In the genomic region with DNA sequence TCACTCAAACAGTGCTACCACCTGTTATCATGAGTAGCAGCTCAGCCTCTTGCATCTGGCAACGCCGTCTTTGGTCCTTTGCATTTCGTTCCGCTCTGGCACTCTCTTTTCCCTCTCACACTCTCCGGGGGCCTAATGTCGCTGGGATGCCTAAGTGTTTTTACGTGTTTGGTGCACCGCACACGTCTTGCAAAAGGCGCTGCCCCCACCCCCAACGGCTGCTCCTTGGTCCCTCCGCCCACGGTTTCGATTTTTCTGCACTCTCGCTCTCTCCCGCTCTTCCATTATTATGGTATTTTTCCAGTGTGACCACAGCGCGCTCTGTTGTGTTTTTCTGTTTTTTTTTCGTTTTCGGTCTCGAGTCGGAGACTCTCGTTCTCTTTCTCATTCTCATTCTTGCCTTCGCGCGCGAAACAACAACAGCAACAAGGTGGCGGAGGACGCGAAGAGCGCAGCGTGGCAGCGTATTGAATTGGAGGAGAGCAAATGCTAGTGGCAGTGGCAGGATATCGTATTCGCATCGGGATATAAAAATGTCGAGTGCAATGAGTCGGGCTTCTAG, we compare ENCODE assay signal across 5 fruit fly cellular contexts.
TF ChIP-seq lines count a peak whose summit lies in the region.

No protein-coding gene starts in this region.

- TF ChIP-seq CTCF in whole organism, embryonic (GFP tag; optimal IDR thresholded peaks at IDR 0.05; lab: Kevin White, UChicago): no peak

TF ChIP-seq in whole organism, 6 proteins besides CTCF, POLR2A, EP300 and RAD21:
- no peak for TF ChIP-seq psq (optimal IDR thresholded peaks at IDR 0.05; lab: Kevin White, UChicago)
- no peak for TF ChIP-seq EcR (GFP tag; optimal IDR thresholded peaks at IDR 0.05; lab: Kevin White, UChicago)
- TF ChIP-seq Dll (optimal IDR thresholded peaks at IDR 0.05; lab: Kevin White, UChicago): peak; percentile 79
- no peak for TF ChIP-seq CG8478 (optimal IDR thresholded peaks at IDR 0.05; lab: Kevin White, UChicago)
- no peak for TF ChIP-seq pan (optimal IDR thresholded peaks at IDR 0.05; lab: Kevin White, UChicago)
- TF ChIP-seq usp (GFP tag; optimal IDR thresholded peaks at IDR 0.05; lab: Kevin White, UChicago): no peak

TF ChIP-seq in whole organism, embryonic, 481 proteins besides CTCF, POLR2A, EP300 and RAD21 (continues in another document):
- TF ChIP-seq z (GFP tag; IDR thresholded peaks at IDR 0.05; lab: Robert Waterston, UW) (no peak), CG32767 (GFP tag; IDR thresholded peaks at IDR 0.05; lab: Robert Waterston, UW) (no peak), CG7987 (GFP tag; optimal IDR thresholded peaks at IDR 0.05; lab: Kevin White, UChicago) (no peak), caup (GFP tag; optimal IDR thresholded peaks at IDR 0.05; lab: Kevin White, UChicago; ENCODE audit: severe bottlenecking) (no peak), CG2116 (GFP tag; optimal IDR thresholded peaks at IDR 0.05; lab: Kevin White, UChicago) (no peak), CG9727 (GFP tag; optimal IDR thresholded peaks at IDR 0.05; lab: Kevin White, UChicago) (no peak), Fer1 (GFP tag; optimal IDR thresholded peaks at IDR 0.05; lab: Kevin White, UChicago) (no peak), CG6813 (GFP tag; optimal IDR thresholded peaks at IDR 0.05; lab: Kevin White, UChicago) (no peak), Sry-β (GFP tag; optimal IDR thresholded peaks at IDR 0.05; lab: Kevin White, UChicago) (no peak), sc (optimal IDR thresholded peaks at IDR 0.05; lab: Kevin White, UChicago) (no peak), sc (GFP tag; optimal IDR thresholded peaks at IDR 0.05; lab: Kevin White, UChicago) (no peak), tup (GFP tag; optimal IDR thresholded peaks at IDR 0.05; lab: Kevin White, UChicago) (no peak), CG3281 (GFP tag; optimal IDR thresholded peaks at IDR 0.05; lab: Kevin White, UChicago) (no peak), CG16813 (GFP tag; IDR thresholded peaks at IDR 0.05; lab: Robert Waterston, UW; ENCODE audit: partially characterized antibody) (no peak), CG8290 (GFP tag; optimal IDR thresholded peaks at IDR 0.05; lab: Kevin White, UChicago) (no peak), CG8290 (tag; optimal IDR thresholded peaks at IDR 0.05; lab: Kevin White, UChicago) (no peak), Nf-YA (GFP tag; IDR thresholded peaks at IDR 0.05; lab: Robert Waterston, UW) (no peak), CG11093 (GFP tag; IDR thresholded peaks at IDR 0.05; lab: Robert Waterston, UW) (no peak), al (GFP tag; IDR thresholded peaks at IDR 0.05; lab: Robert Waterston, UW) (no peak), CG8359 (GFP tag; optimal IDR thresholded peaks at IDR 0.05; lab: Kevin White, UChicago; ENCODE audit: borderline replicate concordance) (no peak)

TF ChIP-seq in whole organism, prepupa, 60 proteins besides CTCF, POLR2A, EP300 and RAD21 (continues in another document):
- TF ChIP-seq OdsH (GFP tag; optimal IDR thresholded peaks at IDR 0.05; lab: Kevin White, UChicago) (no peak), CG11762 (GFP tag; optimal IDR thresholded peaks at IDR 0.05; lab: Kevin White, UChicago; ENCODE audit: insufficient read depth) (no peak), cyc (GFP tag; optimal IDR thresholded peaks at IDR 0.05; lab: Kevin White, UChicago) (no peak), Lpt (GFP tag; optimal IDR thresholded peaks at IDR 0.05; lab: Kevin White, UChicago) (peak; percentile 46), Hr4 (GFP tag; optimal IDR thresholded peaks at IDR 0.05; lab: Kevin White, UChicago) (no peak), dsx (GFP tag; optimal IDR thresholded peaks at IDR 0.05; lab: Kevin White, UChicago; ENCODE audit: poor library complexity, severe bottlenecking) (no peak), lz (GFP tag; optimal IDR thresholded peaks at IDR 0.05; lab: Kevin White, UChicago) (no peak), Eip75B (GFP tag; optimal IDR thresholded peaks at IDR 0.05; lab: Kevin White, UChicago) (no peak), CG6163 (GFP tag; IDR thresholded peaks at IDR 0.05; lab: Robert Waterston, UW) (peak; percentile 77), CG16779 (tag; optimal IDR thresholded peaks at IDR 0.05; lab: Kevin White, UChicago) (peak; percentile 10), svp (GFP tag; lab: Kevin White, UChicago) (peak; percentile 65), Eip93F (GFP tag; optimal IDR thresholded peaks at IDR 0.05; lab: Kevin White, UChicago) (no peak), CG8319 (GFP tag; optimal IDR thresholded peaks at IDR 0.05; lab: Kevin White, UChicago) (no peak), esn (GFP tag; optimal IDR thresholded peaks at IDR 0.05; lab: Kevin White, UChicago) (no peak), Blimp-1 (GFP tag; optimal IDR thresholded peaks at IDR 0.05; lab: Kevin White, UChicago) (no peak), fd85E (GFP tag; optimal IDR thresholded peaks at IDR 0.05; lab: Kevin White, UChicago) (peak; percentile 8), CG10631 (GFP tag; optimal IDR thresholded peaks at IDR 0.05; lab: Kevin White, UChicago) (no peak), fd59A (GFP tag; optimal IDR thresholded peaks at IDR 0.05; lab: Kevin White, UChicago) (no peak), CG3919 (GFP tag; optimal IDR thresholded peaks at IDR 0.05; lab: Kevin White, UChicago) (peak; percentile 38), net (GFP tag; optimal IDR thresholded peaks at IDR 0.05; lab: Kevin White, UChicago) (no peak), CG9139 (GFP tag; optimal IDR thresholded peaks at IDR 0.05; lab: Kevin White, UChicago) (peak; percentile 19)

TF ChIP-seq in whole organism, pupa, 21 proteins besides CTCF, POLR2A, EP300 and RAD21:
- TF ChIP-seq CG15710 (tag; optimal IDR thresholded peaks at IDR 0.05; lab: Kevin White, UChicago) (no peak), CG34367 (tag; optimal IDR thresholded peaks at IDR 0.05; lab: Kevin White, UChicago) (no peak), CG17806 (tag; optimal IDR thresholded peaks at IDR 0.05; lab: Kevin White, UChicago) (peak; percentile 7), CG13204 (GFP tag; optimal IDR thresholded peaks at IDR 0.05; lab: Kevin White, UChicago) (peak; percentile 67), Pif1B (GFP tag; optimal IDR thresholded peaks at IDR 0.05; lab: Kevin White, UChicago) (no peak), CG8159 (tag; optimal IDR thresholded peaks at IDR 0.05; lab: Kevin White, UChicago) (peak; percentile 13), CG4496 (GFP tag; IDR thresholded peaks at IDR 0.05; lab: Robert Waterston, UW) (peak; percentile 61; the same call in 2 of the 3 replicates), CG32121 (GFP tag; IDR thresholded peaks at IDR 0.05; lab: Robert Waterston, UW) (no peak), CG8301 (tag; optimal IDR thresholded peaks at IDR 0.05; lab: Kevin White, UChicago) (no peak), rn (GFP tag; IDR thresholded peaks at IDR 0.05; lab: Robert Waterston, UW) (no peak), gl (tag; optimal IDR thresholded peaks at IDR 0.05; lab: Kevin White, UChicago) (peak; percentile 25), CG14655 (GFP tag; optimal IDR thresholded peaks at IDR 0.05; lab: Kevin White, UChicago) (no peak), Snoo (tag; optimal IDR thresholded peaks at IDR 0.05; lab: Kevin White, UChicago) (no peak), CG9948 (tag; optimal IDR thresholded peaks at IDR 0.05; lab: Kevin White, UChicago) (no peak), D1 (tag; optimal IDR thresholded peaks at IDR 0.05; lab: Kevin White, UChicago) (no peak), CG10348 (GFP tag; IDR thresholded peaks at IDR 0.05; lab: Robert Waterston, UW) (no peak), fd96Ca (GFP tag; IDR thresholded peaks at IDR 0.05; lab: Robert Waterston, UW) (no peak), Pif1A (GFP tag; optimal IDR thresholded peaks at IDR 0.05; lab: Kevin White, UChicago) (peak; percentile 20), EcR (GFP tag; optimal IDR thresholded peaks at IDR 0.05; lab: Kevin White, UChicago) (no peak), CG12605 (GFP tag; IDR thresholded peaks at IDR 0.05; lab: Robert Waterston, UW) (peak; percentile 44; the same call in 1 of the 2 replicates), Ets98B (GFP tag; IDR thresholded peaks at IDR 0.05; lab: Robert Waterston, UW) (peak; percentile 26; the same call in 1 of the 2 replicates)

TF ChIP-seq in whole organism, wandering third instar larva, 38 proteins besides CTCF, POLR2A, EP300 and RAD21:
- TF ChIP-seq psq (GFP tag; optimal IDR thresholded peaks at IDR 0.05; lab: Kevin White, UChicago): peak; percentile 82
- TF ChIP-seq HLH106 (tag; optimal IDR thresholded peaks at IDR 0.05; lab: Kevin White, UChicago): no peak
- peak; percentile 1 for TF ChIP-seq h (GFP tag; optimal IDR thresholded peaks at IDR 0.05; lab: Kevin White, UChicago)
- TF ChIP-seq GATAd (GFP tag; optimal IDR thresholded peaks at IDR 0.05; lab: Kevin White, UChicago): peak; percentile 26
- peak; percentile 12 for TF ChIP-seq br (GFP tag; optimal IDR thresholded peaks at IDR 0.05; lab: Kevin White, UChicago)
- no peak for TF ChIP-seq CG9705 (GFP tag; optimal IDR thresholded peaks at IDR 0.05; lab: Kevin White, UChicago)
- no peak for TF ChIP-seq dsf (GFP tag; optimal IDR thresholded peaks at IDR 0.05; lab: Kevin White, UChicago; ENCODE audit: borderline replicate concordance)
